Fruit fly (Drosophila melanogaster) whole organism, embryonic: ENCODE results near the gene Usp14.

ENCODE experiments used
- Asciz ChIP-seq: fragments of 200-800 bp; sonication (Bioruptor generic); optimal IDR thresholded peaks from 2 replicates; lab custom pipeline; 2017; ENCODE audit warnings: missing biosample characterization, mild to moderate bottlenecking, missing genetic modification characterization, missing genetic modification reagents
- Awh ChIP-seq: fragments of 200-800 bp; sonication (Bioruptor generic); IDR thresholded peaks from 2 replicates; pipeline ENCODE4, ENCODE4 v1.3.6; 2022; ENCODE audit warnings: missing biosample characterization, missing genetic modification characterization
- B-H1 ChIP-seq: fragments of 200-800 bp; sonication (Bioruptor generic); IDR thresholded peaks from 3 replicates; pipeline ENCODE4 v1.3.6; 2022; ENCODE audit warnings: missing biosample characterization, missing genetic modification characterization
- BEAF-32 ChIP-seq: fragments of 200-800 bp; sonication (Bioruptor generic); optimal IDR thresholded peaks from 3 replicates; lab custom pipeline; 2017; ENCODE audit warnings: missing biosample characterization, missing genetic modification characterization, mild to moderate bottlenecking, moderate library complexity, missing genetic modification reagents
- Bgb ChIP-seq: fragments of 200-800 bp; sonication (Bioruptor generic); IDR thresholded peaks from 2 replicates; pipeline ENCODE4 v1.3.6; 2022; ENCODE audit warnings: missing biosample characterization, missing genetic modification characterization; ENCODE audit not compliant: partially characterized antibody
- CG11398 ChIP-seq: fragments of 200-800 bp; sonication (Bioruptor generic); optimal IDR thresholded peaks from 2 replicates; lab custom pipeline; 2016; ENCODE audit warnings: missing biosample characterization, missing genetic modification characterization
- CG12104 ChIP-seq: fragments of 200-800 bp; sonication (Bioruptor generic); optimal IDR thresholded peaks from 3 replicates; lab custom pipeline; 2016; ENCODE audit warnings: missing biosample characterization, missing genetic modification characterization
- CG15601 ChIP-seq: fragments of 200-800 bp; sonication (Bioruptor generic); optimal IDR thresholded peaks from 3 replicates; lab custom pipeline; 2019; ENCODE audit warnings: missing biosample characterization, mild to moderate bottlenecking, missing genetic modification characterization, moderate library complexity
- CG17385 ChIP-seq: fragments of 200-800 bp; sonication (Bioruptor generic); optimal IDR thresholded peaks from 3 replicates; lab custom pipeline; 2018; ENCODE audit warnings: missing biosample characterization, mild to moderate bottlenecking, missing genetic modification characterization
- CG18599 ChIP-seq: fragments of 200-800 bp; sonication (Bioruptor generic); optimal IDR thresholded peaks from 3 replicates; lab custom pipeline; 2017; ENCODE audit warnings: missing biosample characterization, missing genetic modification characterization, mild to moderate bottlenecking, moderate library complexity, missing genetic modification reagents
- CG18619 ChIP-seq: fragments of 200-800 bp; sonication (Bioruptor generic); optimal IDR thresholded peaks from 3 replicates; lab custom pipeline; 2017; ENCODE audit warnings: missing biosample characterization, mild to moderate bottlenecking, missing genetic modification characterization
- CG2712 ChIP-seq: fragments of 200-800 bp; optimal IDR thresholded peaks from 3 replicates; lab custom pipeline; 2019; ENCODE audit warnings: missing biosample characterization, mild to moderate bottlenecking, missing genetic modification characterization, moderate library complexity
- CG33557 ChIP-seq: fragments of 200-800 bp; sonication (Bioruptor generic); optimal IDR thresholded peaks from 2 replicates; lab custom pipeline; 2019; ENCODE audit warnings: missing biosample characterization, mild to moderate bottlenecking, missing genetic modification characterization, moderate library complexity
- CG42726 ChIP-seq: fragments of 200-800 bp; sonication (Bioruptor generic); IDR thresholded peaks from 2 replicates; pipeline ENCODE4 v1.3.6; 2022; ENCODE audit warnings: missing biosample characterization, missing genetic modification characterization; ENCODE audit not compliant: partially characterized antibody
- CG7556 ChIP-seq: fragments of 200-800 bp; sonication (Bioruptor generic); optimal IDR thresholded peaks from 2 replicates; lab custom pipeline; 2017; ENCODE audit warnings: missing biosample characterization, mild to moderate bottlenecking, missing genetic modification characterization
- CG7928 ChIP-seq: fragments of 200-800 bp; sonication (Bioruptor generic); optimal IDR thresholded peaks from 2 replicates; lab custom pipeline; 2017; ENCODE audit warnings: missing biosample characterization, mild to moderate bottlenecking, missing genetic modification characterization
- CG8765 ChIP-seq: fragments of 200-800 bp; sonication (Bioruptor generic); IDR thresholded peaks from 2 replicates; pipeline ENCODE4 v1.3.6; 2022; ENCODE audit warnings: missing biosample characterization, missing genetic modification characterization
- CHES-1-like ChIP-seq: fragments of 200-800 bp; sonication (Bioruptor generic); optimal IDR thresholded peaks from 2 replicates; lab custom pipeline; 2016; ENCODE audit warnings: missing biosample characterization, missing genetic modification characterization
- CoRest ChIP-seq: fragments of 200-800 bp; sonication (Bioruptor generic); optimal IDR thresholded peaks from 3 replicates; lab custom pipeline; 2018; ENCODE audit warnings: missing biosample characterization, mild to moderate bottlenecking, missing genetic modification characterization, moderate library complexity
- Dll ChIP-seq: fragments of 200-800 bp; sonication (Bioruptor generic); IDR thresholded peaks from 4 replicates; pipeline ENCODE4 v1.3.6; 2022; ENCODE audit warnings: missing biosample characterization, missing genetic modification characterization; ENCODE audit not compliant: partially characterized antibody
- Doc2 ChIP-seq: fragments of 200-800 bp; sonication (Bioruptor generic); IDR thresholded peaks from 2 replicates; pipeline ENCODE4 v1.3.6; 2022; ENCODE audit warnings: missing biosample characterization, missing genetic modification characterization
- E2f2 ChIP-seq: fragments of 200-800 bp; sonication (Bioruptor generic); IDR thresholded peaks from 2 replicates; pipeline ENCODE4 v1.3.6; 2022; ENCODE audit warnings: missing biosample characterization, missing genetic modification characterization
- HmgZ ChIP-seq: fragments of 200-800 bp; sonication (Bioruptor generic); optimal IDR thresholded peaks from 2 replicates; lab custom pipeline; 2018; ENCODE audit warnings: missing biosample characterization, mild to moderate bottlenecking, missing genetic modification characterization
- Hmx ChIP-seq: fragments of 200-800 bp; sonication (Bioruptor generic); optimal IDR thresholded peaks from 2 replicates; lab custom pipeline; 2016; ENCODE audit warnings: missing biosample characterization, missing genetic modification characterization
- Hr51 ChIP-seq, 2 experiments: fragments of 200-800 bp; sonication (Bioruptor generic); optimal IDR thresholded peaks; 2 replicates in 1 of 2; 3 replicates in 1 of 2; lab custom pipeline; 2016 to 2018; ENCODE audit warnings: missing biosample characterization in 2 of 2, missing genetic modification characterization in 2 of 2, mild to moderate bottlenecking in 1 of 2, moderate library complexity in 1 of 2
- Jarid2 ChIP-seq: fragments of 200-800 bp; sonication (Bioruptor generic); optimal IDR thresholded peaks from 3 replicates; lab custom pipeline; 2017; ENCODE audit warnings: mild to moderate bottlenecking, missing biosample characterization, missing genetic modification reagents, missing genetic modification characterization
- Lim3 ChIP-seq: fragments of 200-800 bp; sonication (Bioruptor generic); IDR thresholded peaks from 2 replicates; pipeline ENCODE4 v1.3.6; 2022; ENCODE audit warnings: missing biosample characterization, missing genetic modification characterization
- MBD-R2 ChIP-seq: fragments of 200-800 bp; sonication (Bioruptor generic); IDR thresholded peaks from 2 replicates; pipeline ENCODE4 v1.3.6; 2022; ENCODE audit warnings: missing biosample characterization, missing genetic modification characterization
- Max ChIP-seq: fragments of 200-800 bp; sonication (Bioruptor generic); optimal IDR thresholded peaks from 2 replicates; lab custom pipeline; 2016; ENCODE audit warnings: missing biosample characterization, mild to moderate bottlenecking, missing genetic modification characterization
- Mes4 ChIP-seq: fragments of 200-800 bp; sonication (Bioruptor generic); optimal IDR thresholded peaks from 2 replicates; lab custom pipeline; 2016; ENCODE audit warnings: missing biosample characterization, missing genetic modification characterization
- Myb ChIP-seq: fragments of 200-800 bp; sonication (Bioruptor generic); optimal IDR thresholded peaks from 2 replicates; lab custom pipeline; 2016; ENCODE audit warnings: missing biosample characterization, missing genetic modification characterization
- NFAT ChIP-seq: fragments of 200-800 bp; sonication (Bioruptor generic); IDR thresholded peaks from 2 replicates; pipeline ENCODE4 v1.3.6; 2022; ENCODE audit warnings: missing biosample characterization, missing genetic modification characterization
- Scr ChIP-seq: fragments of 200-800 bp; sonication (Bioruptor generic); IDR thresholded peaks from 2 replicates; pipeline ENCODE4 v1.3.6; 2022; ENCODE audit warnings: missing biosample characterization, missing genetic modification characterization; ENCODE audit not compliant: partially characterized antibody
- Sox102F ChIP-seq: fragments of 200-800 bp; sonication (Bioruptor generic); optimal IDR thresholded peaks from 2 replicates; lab custom pipeline; 2018; ENCODE audit warnings: missing biosample characterization, mild to moderate bottlenecking, missing genetic modification characterization, moderate library complexity
- Xbp1 ChIP-seq: fragments of 200-800 bp; sonication (Bioruptor generic); optimal IDR thresholded peaks from 3 replicates; lab custom pipeline; 2016; ENCODE audit warnings: missing biosample characterization, mild to moderate bottlenecking, missing genetic modification characterization
- ara ChIP-seq: fragments of 200-800 bp; sonication (Bioruptor generic); IDR thresholded peaks from 2 replicates; pipeline ENCODE4 v1.3.6; 2022; ENCODE audit warnings: missing biosample characterization, missing genetic modification characterization
- bab2 ChIP-seq: fragments of 200-800 bp; sonication (Bioruptor generic); optimal IDR thresholded peaks from 2 replicates; lab custom pipeline; 2016; ENCODE audit warnings: missing biosample characterization, missing genetic modification characterization
- bsh ChIP-seq, 2 experiments: fragments of 200-800 bp; sonication (Bioruptor generic); optimal IDR thresholded peaks; 2 replicates each; lab custom pipeline; 2017 to 2018; ENCODE audit warnings: mild to moderate bottlenecking in 2 of 2, missing biosample characterization in 2 of 2, missing genetic modification characterization in 2 of 2, moderate library complexity in 1 of 2
- cas ChIP-seq: fragments of 200-800 bp; sonication (Bioruptor generic); IDR thresholded peaks from 2 replicates; pipeline ENCODE4 v1.3.6; 2022; ENCODE audit warnings: missing biosample characterization, missing genetic modification characterization
- h ChIP-seq: fragments of >200 bp; optimal IDR thresholded peaks from 2 replicates; lab custom pipeline; 2017
- jumu ChIP-seq: fragments of 200-800 bp; sonication (Bioruptor generic); optimal IDR thresholded peaks from 3 replicates; lab custom pipeline; 2016; ENCODE audit warnings: missing biosample characterization, missing genetic modification characterization
- klu ChIP-seq: fragments of 200-800 bp; sonication (Bioruptor generic); IDR thresholded peaks from 2 replicates; pipeline ENCODE4 v1.3.6; 2022; ENCODE audit warnings: missing biosample characterization, missing genetic modification characterization
- lilli ChIP-seq: fragments of 200-800 bp; sonication (Bioruptor generic); optimal IDR thresholded peaks from 3 replicates; lab custom pipeline; 2016; ENCODE audit warnings: missing biosample characterization, missing genetic modification characterization
- luna ChIP-seq: fragments of 200-800 bp; sonication (Bioruptor generic); optimal IDR thresholded peaks from 2 replicates; lab custom pipeline; 2016; ENCODE audit warnings: missing biosample characterization, missing genetic modification characterization
- maf-S ChIP-seq: fragments of 200-800 bp; sonication (Bioruptor generic); optimal IDR thresholded peaks from 2 replicates; lab custom pipeline; 2016; ENCODE audit warnings: missing biosample characterization, missing genetic modification characterization
- mam ChIP-seq: fragments of 200-800 bp; sonication (Bioruptor generic); optimal IDR thresholded peaks from 3 replicates; lab custom pipeline; 2016; ENCODE audit warnings: missing biosample characterization, missing genetic modification characterization
- pros ChIP-seq: fragments of 200-800 bp; sonication (Bioruptor generic); optimal IDR thresholded peaks from 3 replicates; lab custom pipeline; 2019; ENCODE audit warnings: missing biosample characterization, mild to moderate bottlenecking, missing genetic modification characterization, moderate library complexity
- psq ChIP-seq: fragments of 200-800 bp; sonication (Bioruptor generic); optimal IDR thresholded peaks from 2 replicates; lab custom pipeline; 2017; ENCODE audit warnings: missing biosample characterization, missing genetic modification characterization
- tin ChIP-seq: fragments of 200-800 bp; sonication (Bioruptor generic); optimal IDR thresholded peaks from 3 replicates; lab custom pipeline; 2016; ENCODE audit warnings: missing biosample characterization, missing genetic modification characterization
- tup ChIP-seq: fragments of 200-800 bp; sonication (Bioruptor generic); optimal IDR thresholded peaks from 2 replicates; lab custom pipeline; 2016; ENCODE audit warnings: missing biosample characterization, mild to moderate bottlenecking, missing genetic modification characterization, moderate library complexity
- usp ChIP-seq: fragments of >200 bp; optimal IDR thresholded peaks from 2 replicates; lab custom pipeline; 2017; ENCODE audit warnings: missing biosample characterization, missing genetic modification characterization

The Usp14 gene

DNA sequence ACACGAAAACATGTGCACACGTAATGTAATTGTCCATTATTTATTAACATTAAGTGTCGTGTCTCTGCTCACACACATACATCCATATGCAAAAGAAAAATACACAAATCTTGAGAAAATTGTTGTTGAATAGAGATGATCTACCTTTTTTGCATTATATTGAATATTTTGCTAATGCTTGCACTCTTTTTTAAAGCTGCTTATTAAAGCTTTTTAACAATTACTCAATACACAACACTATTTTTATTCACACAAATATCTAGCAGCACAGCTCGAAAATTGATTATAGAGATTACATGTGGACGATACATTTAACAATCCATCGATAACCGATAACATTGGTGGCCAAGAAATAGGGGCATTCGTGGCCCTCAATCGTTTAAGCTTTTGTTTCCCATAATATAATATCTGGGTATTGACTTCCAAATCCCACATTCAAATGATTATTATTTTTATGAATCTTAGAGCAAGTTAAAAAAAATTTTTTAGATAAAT lies 22.1 kb downstream of the Usp14 start, which contains the start of gene Ufd4 (continued):
- TF ChIP-seq Myb (GFP tag; lab: Kevin White, UChicago) (peak; percentile 21), Lim3 (GFP tag; lab: Robert Waterston, UW) (no peak), Xbp1 (GFP tag; lab: Kevin White, UChicago) (peak; percentile 76), CG7556 (GFP tag; lab: Kevin White, UChicago) (no peak), CG7928 (GFP tag; lab: Kevin White, UChicago) (no peak), E2f2 (GFP tag; lab: Robert Waterston, UW) (peak; percentile 33; the same call in 1 of the 2 replicates), CoRest (tag; lab: Kevin White, UChicago) (no peak), pros (no peak), jumu (GFP tag; lab: Kevin White, UChicago) (peak; percentile 36), Bgb (peak; percentile 32; the same call in 1 of the 2 replicates), CG11398 (peak; percentile 57), CG2712 (peak; percentile 86), Dll (GFP tag; lab: Robert Waterston, UW) (peak; percentile 56; the same call in 2 of the 4 replicates), Max (GFP tag; lab: Kevin White, UChicago) (peak; percentile 53), NFAT (GFP tag; lab: Robert Waterston, UW) (no peak), psq (GFP tag; lab: Kevin White, UChicago) (no peak), cas (GFP tag; lab: Robert Waterston, UW) (no peak), lilli (GFP tag; lab: Kevin White, UChicago) (no peak), CG12104 (GFP tag; lab: Kevin White, UChicago) (peak; percentile 61), klu (GFP tag; lab: Robert Waterston, UW) (no peak), B-H1 (GFP tag; lab: Robert Waterston, UW) (peak; percentile 46; the same call in 1 of the 3 replicates), maf-S (GFP tag; lab: Kevin White, UChicago) (peak; percentile 54), Awh (GFP tag; lab: Robert Waterston, UW) (no peak), Jarid2 (GFP tag; lab: Kevin White, UChicago) (no peak), Doc2 (GFP tag; lab: Robert Waterston, UW) (no peak), CG8765 (no peak), tup (no peak), BEAF-32 (GFP tag; lab: Kevin White, UChicago) (peak; percentile 55), bsh (GFP tag; optimal IDR thresholded peaks at IDR 0.05; lab: Kevin White, UChicago) (no peak), Scr (peak; percentile 55), HmgZ (tag; lab: Kevin White, UChicago) (peak; percentile 64), Asciz (GFP tag; lab: Kevin White, UChicago) (no peak), CG18619 (GFP tag; lab: Kevin White, UChicago) (peak; percentile 19), luna (GFP tag; lab: Kevin White, UChicago) (no peak), bab2 (GFP tag; lab: Kevin White, UChicago) (peak; percentile 56), tin (GFP tag; lab: Kevin White, UChicago) (peak; percentile 68), Hmx (GFP tag; lab: Kevin White, UChicago) (no peak), usp (GFP tag; lab: Kevin White, UChicago) (no peak), h (lab: Kevin White, UChicago) (no peak), CG42726 (GFP tag; lab: Robert Waterston, UW) (no peak), ara (no peak; the same call in 1 of the 2 replicates), CG33557 (GFP tag; lab: Kevin White, UChicago) (no peak), MBD-R2 (GFP tag; lab: Robert Waterston, UW) (peak; percentile 45; the same call in 1 of the 2 replicates), CG17385 (GFP tag; lab: Kevin White, UChicago) (no peak), Mes4 (GFP tag; lab: Kevin White, UChicago) (peak; percentile 11), Sox102F (GFP tag; lab: Kevin White, UChicago) (no peak), CG15601 (tag; lab: Kevin White, UChicago) (no peak), mam (GFP tag; lab: Kevin White, UChicago) (peak; percentile 62), CHES-1-like (peak; percentile 42), Hr51 (GFP tag; optimal IDR thresholded peaks at IDR 0.05; lab: Kevin White, UChicago) (peak in 1 of 2 experiments; percentile 56), CG18599 (GFP tag; lab: Kevin White, UChicago) (no peak)
